Worm (Caenorhabditis elegans): ENCODE data around the gene pdfr-1.

The pdfr-1 gene

DNA sequence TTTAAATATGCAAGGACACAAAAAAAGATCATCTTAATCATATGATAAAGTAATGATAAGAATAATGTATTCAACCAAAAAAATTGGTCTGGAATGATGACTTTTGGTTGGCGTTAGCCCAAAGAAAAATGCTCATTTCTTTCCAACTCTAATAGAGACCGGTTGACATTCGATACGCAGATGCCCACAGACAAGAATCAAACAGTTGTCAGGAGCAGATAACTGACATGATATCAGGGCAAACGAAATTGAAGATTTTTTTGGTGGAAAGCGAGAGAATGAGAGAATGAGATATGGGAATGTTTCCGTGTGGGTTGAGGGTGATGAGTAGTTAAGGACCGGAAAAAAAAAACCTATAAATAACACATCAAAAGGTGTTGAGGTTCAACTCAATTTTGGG lies 12.9 kb downstream of the pdfr-1 start:
- TF ChIP-seq hmg-4 (GFP tag; optimal IDR thresholded peaks at IDR 0.05): no peak
- TF ChIP-seq flt-1 (GFP tag; IDR thresholded peaks at IDR 0.05): no peak
- TF ChIP-seq B0310.2 (tag; optimal IDR thresholded peaks at IDR 0.05): no peak
- TF ChIP-seq hmbx-1 (tag; optimal IDR thresholded peaks at IDR 0.05): no peak
- TF ChIP-seq hnd-1 (tag; optimal IDR thresholded peaks at IDR 0.05): no peak
- no peak for TF ChIP-seq aly-1 (tag; optimal IDR thresholded peaks at IDR 0.05)
- TF ChIP-seq tra-4 (tag; optimal IDR thresholded peaks at IDR 0.05): no peak
- no peak for TF ChIP-seq ceh-13 (GFP tag; optimal IDR thresholded peaks at IDR 0.05)
- TF ChIP-seq ama-1 (optimal IDR thresholded peaks at IDR 0.05): no peak
- TF ChIP-seq tbx-37 (GFP tag; conservative IDR thresholded peaks at IDR 0.05): no peak
- TF ChIP-seq F13C5.2 (tag; optimal IDR thresholded peaks at IDR 0.05): no peak
- no peak for TF ChIP-seq ceh-36 (tag; optimal IDR thresholded peaks at IDR 0.05)
- TF ChIP-seq tbx-11 (GFP tag; IDR thresholded peaks at IDR 0.05): no peak
- TF ChIP-seq pes-1 (GFP tag; IDR thresholded peaks at IDR 0.05): no peak
- no peak for TF ChIP-seq sea-1 (GFP tag; conservative IDR thresholded peaks at IDR 0.05)

DNA sequence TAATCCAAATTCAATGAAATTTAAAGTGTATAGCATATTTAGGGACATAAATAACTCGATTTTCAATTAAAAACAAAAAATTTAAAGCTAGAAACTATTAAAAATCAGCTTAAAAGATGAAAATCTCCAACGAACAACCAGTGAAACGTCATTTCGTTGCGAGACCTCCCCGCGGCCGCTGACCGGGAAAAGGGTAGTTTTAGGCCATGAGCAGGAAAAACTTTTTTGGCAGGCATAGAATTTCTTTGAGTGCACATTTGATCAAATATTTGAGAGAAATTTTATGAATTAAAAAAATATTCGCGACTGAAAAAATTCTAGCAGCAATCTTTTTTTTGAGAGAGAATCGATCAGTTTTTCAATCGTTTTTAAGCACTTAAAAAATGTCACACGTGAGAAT lies 26.6 kb downstream of the pdfr-1 start:
- no peak for TF ChIP-seq flt-1 (GFP tag; IDR thresholded peaks at IDR 0.05)
- TF ChIP-seq tra-4 (tag; optimal IDR thresholded peaks at IDR 0.05): no peak
- TF ChIP-seq tbx-37 (GFP tag; conservative IDR thresholded peaks at IDR 0.05): no peak
- no peak for TF ChIP-seq hmbx-1 (tag; optimal IDR thresholded peaks at IDR 0.05)
- no peak for TF ChIP-seq ceh-36 (tag; optimal IDR thresholded peaks at IDR 0.05)
- no peak for TF ChIP-seq hnd-1 (tag; optimal IDR thresholded peaks at IDR 0.05)
- TF ChIP-seq sea-1 (GFP tag; conservative IDR thresholded peaks at IDR 0.05): no peak
- no peak for TF ChIP-seq scrt-1 (GFP tag; IDR thresholded peaks at IDR 0.05)
- TF ChIP-seq hmg-4 (GFP tag; optimal IDR thresholded peaks at IDR 0.05): no peak
- no peak for TF ChIP-seq aly-1 (tag; optimal IDR thresholded peaks at IDR 0.05)
- TF ChIP-seq B0310.2 (tag; optimal IDR thresholded peaks at IDR 0.05): no peak
- no peak for TF ChIP-seq F13C5.2 (tag; optimal IDR thresholded peaks at IDR 0.05)
- TF ChIP-seq ama-1 (optimal IDR thresholded peaks at IDR 0.05): no peak

DNA sequence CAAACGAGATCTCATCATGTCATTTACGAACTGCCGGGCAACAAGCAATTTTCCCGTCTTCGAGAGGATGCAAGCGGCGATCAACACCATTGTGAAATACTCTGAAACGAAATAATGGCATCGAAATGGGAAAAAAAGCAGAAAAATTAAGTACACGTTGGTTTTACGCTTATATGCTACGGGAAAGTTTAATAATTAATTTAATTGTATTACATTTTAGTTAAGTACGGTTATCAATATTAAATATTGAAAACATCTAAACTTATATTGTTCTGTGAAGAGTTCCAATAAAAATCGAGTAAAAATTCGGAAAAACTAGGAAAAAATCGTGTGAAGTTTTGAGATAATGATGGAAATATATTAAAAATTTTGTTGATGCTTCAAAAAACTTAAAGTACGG lies 27.0 kb downstream of the pdfr-1 start, which contains the start of gene copd-1:
Gene copd-1 (minus strand): TSS at position 101 of the 400 bp plus-strand sequence.
- TF ChIP-seq ceh-36 (tag; optimal IDR thresholded peaks at IDR 0.05) (no peak), aly-1 (tag; optimal IDR thresholded peaks at IDR 0.05) (no peak), flt-1 (GFP tag; IDR thresholded peaks at IDR 0.05) (no peak), hmg-4 (GFP tag; optimal IDR thresholded peaks at IDR 0.05) (no peak), ama-1 (optimal IDR thresholded peaks at IDR 0.05) (no peak), F13C5.2 (tag; optimal IDR thresholded peaks at IDR 0.05) (no peak), scrt-1 (GFP tag; IDR thresholded peaks at IDR 0.05) (no peak), tbx-11 (GFP tag; IDR thresholded peaks at IDR 0.05) (no peak), ets-7 (tag; optimal IDR thresholded peaks at IDR 0.05) (no peak), tbx-37 (GFP tag; conservative IDR thresholded peaks at IDR 0.05) (no peak), tra-4 (tag; optimal IDR thresholded peaks at IDR 0.05) (no peak), B0310.2 (tag; optimal IDR thresholded peaks at IDR 0.05) (no peak), hnd-1 (tag; optimal IDR thresholded peaks at IDR 0.05) (no peak), sea-1 (GFP tag; conservative IDR thresholded peaks at IDR 0.05) (no peak), pes-1 (GFP tag; IDR thresholded peaks at IDR 0.05) (no peak), hmbx-1 (tag; optimal IDR thresholded peaks at IDR 0.05) (no peak), ceh-13 (GFP tag; optimal IDR thresholded peaks at IDR 0.05) (no peak)

DNA sequence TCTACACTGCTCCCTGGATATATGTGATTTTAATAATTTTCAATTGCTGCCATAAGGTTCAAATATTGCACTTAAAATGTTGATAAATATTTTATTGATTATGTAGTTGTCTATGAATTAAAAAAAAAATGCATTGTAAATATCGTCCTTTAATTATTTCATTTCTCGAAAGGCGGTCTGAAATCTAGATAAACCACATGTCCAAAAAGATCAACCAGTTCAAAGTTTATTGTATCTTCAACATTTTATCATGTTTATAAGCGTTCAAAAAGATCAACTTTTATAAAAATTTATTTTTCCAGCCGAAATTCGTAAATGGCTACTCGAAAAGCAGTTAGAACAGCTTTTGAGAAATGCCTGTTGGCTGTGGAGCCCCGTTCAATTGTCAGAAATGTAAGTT lies 31.9 kb downstream of the pdfr-1 start, which contains the start of gene C13B9.2:
Gene C13B9.2 (plus strand): TSS at position 301 of the 400 bp plus-strand sequence.
- TF ChIP-seq tbx-37 (GFP tag; conservative IDR thresholded peaks at IDR 0.05) (no peak), scrt-1 (GFP tag; IDR thresholded peaks at IDR 0.05) (no peak), ama-1 (optimal IDR thresholded peaks at IDR 0.05) (no peak), B0310.2 (tag; optimal IDR thresholded peaks at IDR 0.05) (no peak), aly-1 (tag; optimal IDR thresholded peaks at IDR 0.05) (no peak), F13C5.2 (tag; optimal IDR thresholded peaks at IDR 0.05) (no peak), sea-1 (GFP tag; conservative IDR thresholded peaks at IDR 0.05) (no peak)

DNA sequence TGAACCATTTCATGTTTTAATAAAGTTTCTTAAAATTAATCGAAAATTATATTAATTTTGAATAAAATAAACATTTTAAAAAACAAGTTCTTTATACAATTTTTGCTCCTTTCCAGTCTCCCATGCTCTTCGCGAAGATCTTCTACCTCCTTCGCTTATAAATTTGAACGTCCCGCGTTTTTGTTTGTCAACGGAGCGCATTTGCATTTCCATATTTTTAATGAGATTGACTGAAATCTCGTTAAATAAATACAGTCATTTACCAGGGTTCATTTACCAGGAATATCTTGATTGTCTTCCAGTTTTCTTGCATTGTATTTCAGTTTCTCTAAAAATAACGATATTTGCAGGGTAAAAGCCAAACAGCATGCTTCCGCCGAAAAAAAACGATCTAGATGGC lies 36.8 kb downstream of the pdfr-1 start, which contains the start of gene cmtr-2:
Gene cmtr-2 (plus strand): TSS at position 351 of the 400 bp plus-strand sequence.
- TF ChIP-seq pes-1 (GFP tag; IDR thresholded peaks at IDR 0.05) (no peak), F13C5.2 (tag; optimal IDR thresholded peaks at IDR 0.05) (peak; percentile 11)

DNA sequence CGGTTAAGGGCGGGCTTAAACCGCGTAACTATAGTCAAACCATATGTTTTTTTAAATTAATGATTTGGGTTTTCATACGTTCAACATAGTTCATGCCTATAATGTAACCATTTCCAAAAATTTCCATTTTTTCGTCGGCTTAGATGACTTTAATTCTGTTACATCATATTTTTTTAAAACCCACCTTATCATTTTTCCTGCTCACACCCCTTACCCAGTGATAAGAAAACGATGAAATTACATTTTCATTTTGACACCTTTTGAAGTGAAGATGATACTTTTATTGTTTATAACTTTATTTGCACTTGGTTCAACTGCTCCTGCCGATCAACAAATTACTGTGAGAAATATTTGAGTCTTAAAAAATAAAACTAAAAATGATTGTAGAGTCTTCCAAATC lies 39.6 kb downstream of the pdfr-1 start, which contains the start of gene ctsa-4.2:
Gene ctsa-4.2 (plus strand): TSS at position 247 of the 400 bp plus-strand sequence.
- no peak for TF ChIP-seq tra-4 (tag; optimal IDR thresholded peaks at IDR 0.05)
- TF ChIP-seq ceh-36 (tag; optimal IDR thresholded peaks at IDR 0.05): no peak
- TF ChIP-seq ceh-13 (GFP tag; optimal IDR thresholded peaks at IDR 0.05): no peak
- TF ChIP-seq scrt-1 (GFP tag; IDR thresholded peaks at IDR 0.05): no peak
- no peak for TF ChIP-seq sea-1 (GFP tag; conservative IDR thresholded peaks at IDR 0.05)
- TF ChIP-seq hmg-4 (GFP tag; optimal IDR thresholded peaks at IDR 0.05): no peak
- no peak for TF ChIP-seq hmbx-1 (tag; optimal IDR thresholded peaks at IDR 0.05)
- TF ChIP-seq ama-1 (optimal IDR thresholded peaks at IDR 0.05): no peak
- no peak for TF ChIP-seq aly-1 (tag; optimal IDR thresholded peaks at IDR 0.05)
- TF ChIP-seq flt-1 (GFP tag; IDR thresholded peaks at IDR 0.05): no peak
- no peak for TF ChIP-seq pes-1 (GFP tag; IDR thresholded peaks at IDR 0.05)
- TF ChIP-seq B0310.2 (tag; optimal IDR thresholded peaks at IDR 0.05): no peak
- TF ChIP-seq tbx-37 (GFP tag; conservative IDR thresholded peaks at IDR 0.05): no peak

DNA sequence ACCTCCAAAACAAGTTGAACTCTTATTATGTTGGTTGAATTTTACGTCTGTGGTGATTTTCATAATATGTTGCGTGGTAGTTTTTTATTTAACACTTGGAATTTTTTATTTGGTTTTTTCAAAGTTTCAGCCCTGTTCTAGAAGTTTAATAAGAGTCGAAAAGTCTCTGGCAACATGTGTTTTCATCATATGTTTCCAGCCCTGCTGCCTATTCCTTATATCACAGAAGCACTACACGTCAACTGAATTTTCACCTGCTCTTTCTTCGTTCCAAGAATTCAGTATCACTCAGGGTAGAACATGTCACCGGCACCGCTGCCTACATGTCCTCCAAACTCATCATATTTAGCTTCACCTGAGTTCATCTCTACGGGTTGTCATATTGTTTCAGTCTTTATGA lies 41.4 kb downstream of the pdfr-1 start, which contains the start of gene srh-40:
Gene srh-40 (plus strand): TSS at position 301 of the 400 bp plus-strand sequence.
- TF ChIP-seq flt-1 (GFP tag; IDR thresholded peaks at IDR 0.05): no peak
- no peak for TF ChIP-seq pes-1 (GFP tag; IDR thresholded peaks at IDR 0.05)
- TF ChIP-seq hmbx-1 (tag; optimal IDR thresholded peaks at IDR 0.05): no peak
- TF ChIP-seq ceh-13 (GFP tag; optimal IDR thresholded peaks at IDR 0.05): no peak
- TF ChIP-seq hnd-1 (tag; optimal IDR thresholded peaks at IDR 0.05): no peak
- TF ChIP-seq tbx-37 (GFP tag; conservative IDR thresholded peaks at IDR 0.05): no peak
- no peak for TF ChIP-seq tbx-11 (GFP tag; IDR thresholded peaks at IDR 0.05)
- TF ChIP-seq B0310.2 (tag; optimal IDR thresholded peaks at IDR 0.05): no peak
- TF ChIP-seq ets-7 (tag; optimal IDR thresholded peaks at IDR 0.05): no peak
- no peak for TF ChIP-seq ceh-36 (tag; optimal IDR thresholded peaks at IDR 0.05)
- TF ChIP-seq hmg-4 (GFP tag; optimal IDR thresholded peaks at IDR 0.05): no peak
- TF ChIP-seq F13C5.2 (tag; optimal IDR thresholded peaks at IDR 0.05): no peak
